Fruit fly (Drosophila melanogaster): ENCODE results near the gene CG33783.

CG33783 gene

DNA sequence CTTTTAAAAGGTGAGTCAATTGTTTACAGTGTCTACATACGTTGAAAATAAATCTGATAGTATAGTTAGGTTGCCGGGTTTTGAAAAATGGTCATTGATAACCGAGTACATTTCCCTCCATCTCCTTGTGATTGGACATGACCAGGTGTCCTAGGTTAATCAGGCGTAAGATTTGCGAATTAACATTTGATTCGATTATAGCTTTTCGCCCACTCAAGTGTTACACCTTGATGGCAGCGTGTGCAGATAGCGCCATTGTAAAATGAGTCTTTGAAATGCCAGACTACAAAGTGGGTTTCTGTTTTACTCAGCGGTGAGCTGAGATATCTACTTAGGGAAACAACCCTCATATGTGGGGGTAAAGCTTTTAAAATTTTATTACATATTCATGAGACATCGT is 11.6 kb upstream of the CG33783 start:
- peak; percentile 24 for TF ChIP-seq CG7556 (GFP tag; optimal IDR thresholded peaks at IDR 0.05)
- peak; percentile 34 for TF ChIP-seq CG2120 (GFP tag; optimal IDR thresholded peaks at IDR 0.05)
- no peak for TF ChIP-seq Nf-YC (tag; optimal IDR thresholded peaks at IDR 0.05)
- peak; percentile 79 for TF ChIP-seq exex (tag; optimal IDR thresholded peaks at IDR 0.05)
- TF ChIP-seq sug (tag; optimal IDR thresholded peaks at IDR 0.05): peak; percentile 30
- peak; percentile 82 for TF ChIP-seq mirr (GFP tag; optimal IDR thresholded peaks at IDR 0.05)
- no peak for TF ChIP-seq CG13624 (GFP tag; optimal IDR thresholded peaks at IDR 0.05)
- TF ChIP-seq Eip74EF (GFP tag; optimal IDR thresholded peaks at IDR 0.05): no peak
- TF ChIP-seq CG2202 (tag; optimal IDR thresholded peaks at IDR 0.05): no peak

- TF ChIP-seq CG18011 (GFP tag; optimal IDR thresholded peaks at IDR 0.05) (peak; percentile 81), sim (GFP tag; IDR thresholded peaks at IDR 0.05) (no peak), Doc2 (GFP tag; IDR thresholded peaks at IDR 0.05) (no peak), jigr1 (GFP tag; IDR thresholded peaks at IDR 0.05) (no peak), Dll (GFP tag; IDR thresholded peaks at IDR 0.05; ENCODE audit: partially characterized antibody) (no peak), CG8089 (GFP tag; optimal IDR thresholded peaks at IDR 0.05) (no peak), Deaf1 (tag; optimal IDR thresholded peaks at IDR 0.05) (peak; percentile 57), Bdp1 (GFP tag; optimal IDR thresholded peaks at IDR 0.05) (no peak), Lim3 (GFP tag; IDR thresholded peaks at IDR 0.05) (no peak), Aef1 (GFP tag; IDR thresholded peaks at IDR 0.05) (no peak), sima (GFP tag; optimal IDR thresholded peaks at IDR 0.05) (no peak), chif (GFP tag; optimal IDR thresholded peaks at IDR 0.05) (no peak), pan (optimal IDR thresholded peaks at IDR 0.05) (no peak), pan (GFP tag; optimal IDR thresholded peaks at IDR 0.05 in 1 of 2, IDR thresholded peaks at IDR 0.05 in 1 of 2) (no peak), exex (tag; optimal IDR thresholded peaks at IDR 0.05) (peak; percentile 24), disco-r (GFP tag; optimal IDR thresholded peaks at IDR 0.05) (no peak), HmgD (GFP tag; optimal IDR thresholded peaks at IDR 0.05) (no peak), nerfin-1 (tag; optimal IDR thresholded peaks at IDR 0.05) (no peak), GATAe (GFP tag; conservative IDR thresholded peaks at IDR 0.05) (peak; percentile 44; the same call in 1 of the 2 replicates), CG6272 (GFP tag; IDR thresholded peaks at IDR 0.05) (no peak), fd96Cb (tag; optimal IDR thresholded peaks at IDR 0.05) (no peak)
Measured at dm6 chr3R:10055951-10056350, 10.6 kb upstream of the CG33783 start, which contains the start of gene Npc2d. Npc2d (minus strand) TSS chr3R:10056083.

dm6 chr3R:10056647-10057046 is 9.9 kb upstream of the CG33783 start:
- TF ChIP-seq CG18476 (GFP tag; optimal IDR thresholded peaks at IDR 0.05): peak; percentile 86
- TF ChIP-seq Lpt (GFP tag; optimal IDR thresholded peaks at IDR 0.05): no peak
- no peak for TF ChIP-seq sisA (GFP tag; IDR thresholded peaks at IDR 0.05)
- TF ChIP-seq CG4820 (GFP tag; optimal IDR thresholded peaks at IDR 0.05): no peak
- peak; percentile 65 for TF ChIP-seq hkb (optimal IDR thresholded peaks at IDR 0.05)
- no peak for TF ChIP-seq hkb (GFP tag; IDR thresholded peaks at IDR 0.05)
- 0 out of 2 replicates have a peak, but pooled peaks have one; percentile 8 for TF ChIP-seq CG10959 (GFP tag; IDR thresholded peaks at IDR 0.05)
- TF ChIP-seq pros (GFP tag; optimal IDR thresholded peaks at IDR 0.05): peak; percentile 56

- no peak for TF ChIP-seq CG30020 (tag; optimal IDR thresholded peaks at IDR 0.05)
- peak; percentile 47 for TF ChIP-seq CG8281 (tag; optimal IDR thresholded peaks at IDR 0.05)
- TF ChIP-seq ranshi (GFP tag; IDR thresholded peaks at IDR 0.05): no peak
- no peak for TF ChIP-seq dm (GFP tag; optimal IDR thresholded peaks at IDR 0.05)
- TF ChIP-seq bab2 (GFP tag; optimal IDR thresholded peaks at IDR 0.05): no peak
- no peak for TF ChIP-seq MESR4 (GFP tag; optimal IDR thresholded peaks at IDR 0.05)
- no peak for TF ChIP-seq inv (GFP tag; IDR thresholded peaks at IDR 0.05; ENCODE audit: partially characterized antibody)
- TF ChIP-seq CG8765 (GFP tag; IDR thresholded peaks at IDR 0.05): no peak
- no peak for TF ChIP-seq Hr78 (GFP tag; optimal IDR thresholded peaks at IDR 0.05)
- TF ChIP-seq Blimp-1 (GFP tag; optimal IDR thresholded peaks at IDR 0.05): no peak
- no peak for TF ChIP-seq gcm2 (GFP tag; optimal IDR thresholded peaks at IDR 0.05)
- no peak for TF ChIP-seq CG13424 (tag; optimal IDR thresholded peaks at IDR 0.05)
- TF ChIP-seq CG34376 (GFP tag; optimal IDR thresholded peaks at IDR 0.05): peak; percentile 75
Measured at dm6 chr3R:10059358-10059757, 7.2 kb upstream of the CG33783 start.
